Fruit fly (Drosophila melanogaster) whole organism, wandering third instar larva: ENCODE results near the gene CG31793.

Experiments used
- Abd-B ChIP-seq: fragments of >200 bp; optimal IDR thresholded peaks from 2 replicates; lab custom pipeline; 2017; ENCODE audit warnings: missing biosample characterization, missing genetic modification characterization
- CrebA ChIP-seq: fragments of 200-800 bp; sonication (Bioruptor generic); optimal IDR thresholded peaks from 2 replicates; lab custom pipeline; 2016; ENCODE audit warnings: missing biosample characterization, mild to moderate bottlenecking, missing genetic modification characterization, borderline replicate concordance
- Dfd ChIP-seq: fragments of >200 bp; optimal IDR thresholded peaks from 2 replicates; lab custom pipeline; 2017; ENCODE audit warnings: missing biosample characterization, missing genetic modification characterization
- GATAd ChIP-seq: sonication (Bioruptor generic); optimal IDR thresholded peaks from 2 replicates; lab custom pipeline; 2016; ENCODE audit warnings: missing biosample characterization, missing genetic modification characterization
- HLH106 ChIP-seq: fragments of 200-800 bp; optimal IDR thresholded peaks from 3 replicates; lab custom pipeline; 2019; ENCODE audit warnings: missing biosample characterization, mild to moderate bottlenecking, missing genetic modification characterization, moderate library complexity
- Myc ChIP-seq: fragments of >200 bp; optimal IDR thresholded peaks from 2 replicates; lab custom pipeline; 2017
- br ChIP-seq: fragments of 200-800 bp; sonication (Bioruptor generic); optimal IDR thresholded peaks from 2 replicates; lab custom pipeline; 2016; ENCODE audit warnings: missing biosample characterization, missing genetic modification characterization
- h ChIP-seq: fragments of 200-800 bp; sonication (Bioruptor generic); optimal IDR thresholded peaks from 3 replicates; lab custom pipeline; 2016; ENCODE audit warnings: missing biosample characterization, mild to moderate bottlenecking, missing genetic modification characterization
- lola ChIP-seq: fragments of >200 bp; optimal IDR thresholded peaks from 2 replicates; lab custom pipeline; 2017; ENCODE audit warnings: missing biosample characterization, missing genetic modification characterization
- pan ChIP-seq: fragments of >200 bp; optimal IDR thresholded peaks from 2 replicates; lab custom pipeline; 2017
- psq ChIP-seq: fragments of 200-800 bp; sonication (Bioruptor generic); optimal IDR thresholded peaks from 3 replicates; lab custom pipeline; 2017; ENCODE audit warnings: missing biosample characterization, mild to moderate bottlenecking, missing genetic modification characterization, moderate library complexity
- usp ChIP-seq: fragments of >200 bp; optimal IDR thresholded peaks from 2 replicates; lab custom pipeline; 2017; ENCODE audit warnings: missing biosample characterization, missing genetic modification characterization

dm6 chr2L:18990720-18991119 is 12.4 kb upstream of the CG31793 start, which contains the start of gene CG15169:
- TF ChIP-seq GATAd (GFP tag; lab: Kevin White, UChicago), result no peak
- no peak for TF ChIP-seq CrebA
- no peak for TF ChIP-seq pan (lab: Kevin White, UChicago)
- no peak for TF ChIP-seq Dfd (GFP tag; lab: Kevin White, UChicago)
- TF ChIP-seq br (GFP tag; lab: Kevin White, UChicago), result no peak
- TF ChIP-seq Abd-B (GFP tag; lab: Kevin White, UChicago), result no peak
- no peak for TF ChIP-seq lola (GFP tag; lab: Kevin White, UChicago)
- no peak for TF ChIP-seq h (GFP tag; lab: Kevin White, UChicago)
- no peak for TF ChIP-seq HLH106 (tag; lab: Kevin White, UChicago)
- no peak for TF ChIP-seq usp (GFP tag; lab: Kevin White, UChicago)
- TF ChIP-seq Myc (lab: Kevin White, UChicago), result no peak
- TF ChIP-seq psq, result no peak
